Worm (Caenorhabditis elegans) whole organism, L3 larva: ENCODE measurements around the gene W04B5.3.
"Not testable (repeated sequence)": the region's sequence is repeated elsewhere in the genome, so short reads cannot be mapped to it uniquely, and the experiment has no call there.

Source experiments
- ama-1 ChIP-seq: fragments of 150-350 bp; optimal IDR thresholded peaks from 2 replicates; lab custom pipeline; 2018
- fkh-10 ChIP-seq: sonication (generic microtip); optimal IDR thresholded peaks from 2 replicates; lab custom pipeline; 2017; ENCODE audit warnings: missing biosample characterization, missing genetic modification reagents, missing genetic modification characterization
- lin-15B ChIP-seq: fragments of 150-350 bp; optimal IDR thresholded peaks from 2 replicates; lab custom pipeline; 2014; ENCODE audit warnings: missing biosample characterization, missing genetic modification characterization
- nhr-43 ChIP-seq: sonication (generic microtip); optimal IDR thresholded peaks from 2 replicates; lab custom pipeline; 2016; ENCODE audit warnings: mild to moderate bottlenecking, missing genetic modification characterization, missing compliant biosample characterization; ENCODE audit not compliant: poor library complexity, severe bottlenecking
- snpc-4 ChIP-seq: fragments of 150-350 bp; optimal IDR thresholded peaks from 2 replicates; lab custom pipeline; 2014; ENCODE audit warnings: missing biosample characterization, missing genetic modification characterization
- unc-39 ChIP-seq: sonication (generic microtip); optimal IDR thresholded peaks from 4 replicates; lab custom pipeline; 2017; ENCODE audit warnings: missing biosample characterization, missing genetic modification characterization
- unc-62 ChIP-seq: fragments of 150-350 bp; sonication (generic microtip); optimal IDR thresholded peaks from 4 replicates; lab custom pipeline; 2014; ENCODE audit warnings: missing biosample characterization, missing genetic modification reagents, missing genetic modification characterization

DNA sequence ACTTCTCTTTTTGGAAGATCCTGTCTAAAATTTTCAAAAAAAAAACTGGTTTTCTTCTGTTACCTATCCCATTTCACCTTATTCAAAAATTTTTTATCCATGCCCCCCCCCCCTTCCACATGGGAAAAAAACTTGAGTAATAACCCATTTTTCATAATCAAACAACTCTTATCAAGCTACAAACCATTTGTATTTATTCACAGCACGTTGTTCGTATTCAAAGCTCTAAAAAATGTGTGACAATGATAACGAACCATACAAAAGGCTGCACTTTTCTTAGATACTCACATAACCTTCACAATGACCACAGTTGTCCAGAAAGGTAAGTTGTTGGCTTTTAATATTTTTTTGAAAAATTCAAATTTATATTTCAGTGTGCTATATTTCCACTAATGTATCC is 17.5 kb downstream of the W04B5.3 start, which contains the start of gene E02H9.6:
- not testable (repeated sequence) for TF ChIP-seq nhr-43 (tag; lab: Kevin White, UChicago); fkh-10 (GFP tag; lab: Kevin White, UChicago); snpc-4; unc-62 (GFP tag; lab: Kevin White, UChicago); unc-39 (tag; lab: Kevin White, UChicago); ama-1; lin-15B (tag; lab: Kevin White, UChicago)
